Worm (Caenorhabditis elegans) whole organism, young adult: ENCODE data around the gene abi-1.

Source experiments
- B0019.2 ChIP-seq: fragments of 200-800 bp; sonication (Bioruptor generic); conservative IDR thresholded peaks from 2 replicates; pipeline ENCODE4 v1.3.6; 2022; ENCODE audit warnings: missing genetic modification reagents, missing genetic modification characterization, missing compliant biosample characterization
- B0035.1 ChIP-seq: sonication (generic microtip); optimal IDR thresholded peaks from 2 replicates; lab custom pipeline; 2016; ENCODE audit warnings: missing genetic modification characterization, mild to moderate bottlenecking, missing compliant biosample characterization, missing genotype, missing genetic modification reagents
- B0261.1 ChIP-seq: sonication (generic microtip); optimal IDR thresholded peaks from 2 replicates; lab custom pipeline; 2016; ENCODE audit warnings: mild to moderate bottlenecking, missing genetic modification characterization, moderate library complexity, missing compliant biosample characterization
- B0336.3 ChIP-seq: fragments of 200-800 bp; sonication (Bioruptor generic); IDR thresholded peaks from 2 replicates; pipeline ENCODE4 v1.3.6; 2022; ENCODE audit warnings: missing genetic modification characterization, missing compliant biosample characterization
- C06A6.2 ChIP-seq: fragments of 200-800 bp; sonication (Bioruptor generic); conservative IDR thresholded peaks from 2 replicates; pipeline ENCODE4 v1.3.6; 2022; ENCODE audit warnings: missing genetic modification characterization, missing compliant biosample characterization
- C17E4.6 ChIP-seq: fragments of 200-800 bp; sonication (Bioruptor generic); IDR thresholded peaks from 2 replicates; pipeline ENCODE4 v1.3.6; 2022; ENCODE audit warnings: missing genetic modification reagents, missing genetic modification characterization, missing compliant biosample characterization
- F23B12.7 ChIP-seq: sonication (generic microtip); optimal IDR thresholded peaks from 2 replicates; lab custom pipeline; 2017; ENCODE audit warnings: missing genetic modification characterization, mild to moderate bottlenecking, missing compliant biosample characterization, antibody characterized with exemption, moderate library complexity; ENCODE audit not compliant: insufficient read depth
- F37B4.10 ChIP-seq: fragments of 200-800 bp; sonication (Bioruptor generic); IDR thresholded peaks from 2 replicates; pipeline ENCODE4 v1.3.6; 2022; ENCODE audit warnings: missing genetic modification characterization, missing compliant biosample characterization
- F39B2.1 ChIP-seq: fragments of 200-800 bp; sonication (Bioruptor generic); IDR thresholded peaks from 2 replicates; pipeline ENCODE4 v1.3.6; 2022; ENCODE audit warnings: missing genetic modification reagents, missing genetic modification characterization, missing compliant biosample characterization
- K11D2.4 ChIP-seq: fragments of 200-800 bp; sonication (Bioruptor generic); IDR thresholded peaks from 2 replicates; pipeline ENCODE4 v1.3.6; 2022; ENCODE audit warnings: missing genetic modification reagents, missing genetic modification characterization, missing compliant biosample characterization
- Y67H2A.10 ChIP-seq: fragments of 200-800 bp; sonication (Bioruptor generic); conservative IDR thresholded peaks from 2 replicates; pipeline ENCODE4 v1.3.6; 2022; ENCODE audit warnings: missing genetic modification reagents, missing genetic modification characterization, missing compliant biosample characterization
- Y95B8A.8 ChIP-seq: fragments of 200-800 bp; sonication (Bioruptor generic); IDR thresholded peaks from 2 replicates; pipeline ENCODE4 v1.3.6; 2022; ENCODE audit warnings: missing genetic modification reagents, missing genetic modification characterization, missing compliant biosample characterization
- akir-1 ChIP-seq: fragments of 200-800 bp; sonication (Bioruptor generic); optimal IDR thresholded peaks from 2 replicates; lab custom pipeline; 2018; ENCODE audit warnings: mild to moderate bottlenecking, missing genetic modification characterization, moderate library complexity, missing compliant biosample characterization
- aptf-2 ChIP-seq: fragments of 200-800 bp; sonication (Bioruptor generic); conservative IDR thresholded peaks from 2 replicates; pipeline ENCODE4 v1.3.6; 2022; ENCODE audit warnings: missing genetic modification reagents, missing genetic modification characterization, missing compliant biosample characterization
- athp-1 ChIP-seq: sonication (generic microtip); optimal IDR thresholded peaks from 2 replicates; lab custom pipeline; 2017; ENCODE audit warnings: mild to moderate bottlenecking, missing genetic modification characterization, missing compliant biosample characterization
- attf-5 ChIP-seq: fragments of 200-800 bp; sonication (Bioruptor generic); optimal IDR thresholded peaks from 2 replicates; lab custom pipeline; 2018; ENCODE audit warnings: mild to moderate bottlenecking, missing genetic modification characterization, missing compliant biosample characterization
- ccch-3 ChIP-seq: fragments of 200-800 bp; sonication (Bioruptor generic); optimal IDR thresholded peaks from 2 replicates; lab custom pipeline; 2018; ENCODE audit warnings: mild to moderate bottlenecking, missing genetic modification characterization, missing compliant biosample characterization
- cebp-1 ChIP-seq, 2 experiments: fragments of 200-800 bp in 1 of 2; sonication (Bioruptor generic) in 1 of 2; sonication (generic microtip) in 1 of 2; IDR thresholded peaks in 1 of 2; optimal IDR thresholded peaks in 1 of 2; 2 replicates each; pipeline versions ENCODE4 v1.3.6 to Lab custom; 2017 to 2022; ENCODE audit warnings: missing compliant biosample characterization in 2 of 2, missing genetic modification characterization in 2 of 2, mild to moderate bottlenecking in 1 of 2, missing genetic modification reagents in 1 of 2, moderate library complexity in 1 of 2
- ceh-100 ChIP-seq: fragments of 200-800 bp; sonication (Bioruptor generic); IDR thresholded peaks from 2 replicates; pipeline ENCODE4 v1.3.6; 2022; ENCODE audit warnings: missing genetic modification reagents, missing genetic modification characterization, missing compliant biosample characterization
- ceh-27 ChIP-seq: fragments of 200-800 bp; sonication (Bioruptor generic); optimal IDR thresholded peaks from 2 replicates; lab custom pipeline; 2018; ENCODE audit warnings: mild to moderate bottlenecking, missing genetic modification characterization, moderate library complexity, missing compliant biosample characterization
- ceh-58 ChIP-seq: fragments of 200-800 bp; sonication (Bioruptor generic); IDR thresholded peaks from 2 replicates; pipeline ENCODE4 v1.3.6; 2022; ENCODE audit warnings: missing genetic modification characterization, missing compliant biosample characterization
- die-1 ChIP-seq: sonication (generic microtip); optimal IDR thresholded peaks from 2 replicates; lab custom pipeline; 2016; ENCODE audit warnings: missing genotype, mild to moderate bottlenecking, missing genetic modification characterization, missing compliant biosample characterization
- dpff-1 ChIP-seq: sonication (generic microtip); optimal IDR thresholded peaks from 2 replicates; lab custom pipeline; 2017; ENCODE audit warnings: mild to moderate bottlenecking, missing genetic modification characterization, missing compliant biosample characterization
- dpl-1 ChIP-seq: fragments of 150-350 bp; optimal IDR thresholded peaks from 2 replicates; lab custom pipeline; 2014; ENCODE audit warnings: missing biosample characterization, missing genetic modification reagents, missing genetic modification characterization
- egl-18 ChIP-seq: fragments of 200-800 bp; sonication (Bioruptor generic); IDR thresholded peaks from 2 replicates; pipeline ENCODE4 v1.3.6; 2022; ENCODE audit warnings: missing genetic modification reagents, missing genetic modification characterization, missing compliant biosample characterization
- fkh-3 ChIP-seq: sonication (generic microtip); optimal IDR thresholded peaks from 2 replicates; lab custom pipeline; 2016; ENCODE audit warnings: mild to moderate bottlenecking, missing genetic modification characterization, missing compliant biosample characterization
- hlh-12 ChIP-seq: sonication (generic microtip); optimal IDR thresholded peaks from 2 replicates; lab custom pipeline; 2016; ENCODE audit warnings: missing genetic modification characterization, missing compliant biosample characterization
- hmg-20 ChIP-seq: fragments of 200-800 bp; sonication (Bioruptor generic); IDR thresholded peaks from 2 replicates; pipeline ENCODE4 v1.3.6; 2022; ENCODE audit warnings: missing genetic modification reagents, missing genetic modification characterization, missing compliant biosample characterization
- lag-1 ChIP-seq: fragments of 200-800 bp; sonication (Bioruptor generic); IDR thresholded peaks from 2 replicates; pipeline ENCODE4 v1.3.6; 2022; ENCODE audit warnings: missing genetic modification reagents, missing genetic modification characterization, missing compliant biosample characterization
- let-526 ChIP-seq: fragments of 200-800 bp; sonication (Bioruptor generic); IDR thresholded peaks from 2 replicates; pipeline ENCODE4 v1.3.6; 2022; ENCODE audit warnings: missing genetic modification reagents, missing genetic modification characterization, missing compliant biosample characterization
- lin-54 ChIP-seq: fragments of 200-800 bp; sonication (Bioruptor generic); optimal IDR thresholded peaks from 2 replicates; lab custom pipeline; 2018; ENCODE audit warnings: mild to moderate bottlenecking, missing genetic modification characterization, missing compliant biosample characterization
- lir-1 ChIP-seq: fragments of 200-800 bp; sonication (Bioruptor generic); conservative IDR thresholded peaks from 2 replicates; pipeline ENCODE4 v1.3.6; 2022; ENCODE audit warnings: missing genetic modification reagents, missing genetic modification characterization, missing compliant biosample characterization
- lsl-1 ChIP-seq: fragments of 200-800 bp; sonication (Bioruptor generic); optimal IDR thresholded peaks from 2 replicates; lab custom pipeline; 2018; ENCODE audit warnings: mild to moderate bottlenecking, missing genetic modification characterization, moderate library complexity, missing compliant biosample characterization
- madf-8 ChIP-seq: fragments of 200-800 bp; sonication (Bioruptor generic); conservative IDR thresholded peaks from 2 replicates; pipeline ENCODE4 v1.3.6; 2022; ENCODE audit warnings: missing genetic modification reagents, missing genetic modification characterization, missing compliant biosample characterization
- mel-28 ChIP-seq: sonication (generic microtip); optimal IDR thresholded peaks from 2 replicates; lab custom pipeline; 2016; ENCODE audit warnings: borderline replicate concordance, mild to moderate bottlenecking, missing genetic modification characterization, missing compliant biosample characterization
- nfya-1 ChIP-seq: sonication (generic microtip); optimal IDR thresholded peaks from 2 replicates; lab custom pipeline; 2017; ENCODE audit warnings: antibody characterized with exemption, missing compliant biosample characterization, missing genetic modification characterization, borderline replicate concordance; ENCODE audit not compliant: insufficient read depth
- nhr-179 ChIP-seq: sonication (generic microtip); optimal IDR thresholded peaks from 2 replicates; lab custom pipeline; 2016; ENCODE audit warnings: mild to moderate bottlenecking, missing genetic modification characterization, missing compliant biosample characterization
- nhr-80 ChIP-seq: sonication (generic microtip); optimal IDR thresholded peaks from 2 replicates; lab custom pipeline; 2016; ENCODE audit warnings: missing genetic modification characterization, missing compliant biosample characterization
- rpc-1 ChIP-seq, 2 experiments: fragments of 150-350 bp in 1 of 2; sonication (generic microtip) in 1 of 2; optimal IDR thresholded peaks; 2 replicates each; lab custom pipeline; 2014 to 2018; ENCODE audit warnings: missing biosample characterization in 1 of 2, missing genetic modification characterization in 1 of 2, missing genetic modification reagents in 1 of 2, missing genotype in 1 of 2
- snpc-1.1 ChIP-seq: sonication (generic microtip); optimal IDR thresholded peaks from 2 replicates; lab custom pipeline; 2017; ENCODE audit warnings: missing genetic modification characterization, mild to moderate bottlenecking, missing compliant biosample characterization, antibody characterized with exemption, moderate library complexity, missing genotype, missing genetic modification reagents; ENCODE audit not compliant: insufficient read depth
- snpc-1.3 ChIP-seq: sonication (generic microtip); optimal IDR thresholded peaks from 2 replicates; lab custom pipeline; 2017; ENCODE audit warnings: missing genetic modification characterization, mild to moderate bottlenecking, missing compliant biosample characterization, antibody characterized with exemption, moderate library complexity, missing genotype, missing genetic modification reagents; ENCODE audit not compliant: insufficient read depth
- snpc-3.4 ChIP-seq: sonication (generic microtip); optimal IDR thresholded peaks from 2 replicates; lab custom pipeline; 2017; ENCODE audit warnings: missing genetic modification characterization, mild to moderate bottlenecking, missing compliant biosample characterization, antibody characterized with exemption, moderate library complexity, missing genotype, missing genetic modification reagents
- snpc-4 ChIP-seq, 5 experiments: fragments of 150-350 bp in 1 of 5; sonication (generic microtip) in 4 of 5; optimal IDR thresholded peaks; 2 replicates each; lab custom pipeline; 2014 to 2018; ENCODE audit warnings: missing genetic modification characterization in 5 of 5, missing biosample characterization in 3 of 5, antibody characterized with exemption in 2 of 5, mild to moderate bottlenecking in 2 of 5, missing compliant biosample characterization in 2 of 5, missing genotype in 2 of 5, moderate library complexity in 2 of 5, missing genetic modification reagents in 1 of 5
- sptf-2 ChIP-seq: fragments of 200-800 bp; sonication (Bioruptor generic); optimal IDR thresholded peaks from 2 replicates; lab custom pipeline; 2018; ENCODE audit warnings: mild to moderate bottlenecking, missing genetic modification characterization, missing compliant biosample characterization
- ztf-18 ChIP-seq: sonication (generic microtip); optimal IDR thresholded peaks from 2 replicates; lab custom pipeline; 2016; ENCODE audit warnings: missing genotype, mild to moderate bottlenecking, missing genetic modification characterization, missing compliant biosample characterization
- ztf-26 ChIP-seq: sonication (generic microtip); optimal IDR thresholded peaks from 2 replicates; lab custom pipeline; 2017; ENCODE audit warnings: missing genetic modification characterization, missing compliant biosample characterization
- ztf-3 ChIP-seq: fragments of 200-800 bp; sonication (Bioruptor generic); optimal IDR thresholded peaks from 2 replicates; lab custom pipeline; 2018; ENCODE audit warnings: mild to moderate bottlenecking, missing genetic modification characterization, missing compliant biosample characterization

The abi-1 gene

ce11 chrIII:5715467-5715866, 22.9 kb upstream of the abi-1 start (continued):
- no peak for TF ChIP-seq Y95B8A.8 (GFP tag; lab: Robert Waterston, UW)
- no peak for TF ChIP-seq hmg-20 (GFP tag; lab: Robert Waterston, UW)
- no peak for TF ChIP-seq mel-28 (tag; lab: Kevin White, UChicago)
- TF ChIP-seq C06A6.2 (GFP tag; lab: Robert Waterston, UW) = no peak
- TF ChIP-seq dpl-1 = no peak
- TF ChIP-seq let-526 (GFP tag; lab: Robert Waterston, UW) = no peak
- TF ChIP-seq die-1 (tag; lab: Kevin White, UChicago) = no peak
- no peak for TF ChIP-seq akir-1
- TF ChIP-seq nfya-1 (tag; lab: Kevin White, UChicago) = no peak
- no peak; the same call in 1 of the 2 replicates for TF ChIP-seq egl-18 (GFP tag; lab: Robert Waterston, UW)
- TF ChIP-seq ztf-26 (tag; lab: Kevin White, UChicago) = peak; percentile 81
- no peak for TF ChIP-seq madf-8 (GFP tag; lab: Robert Waterston, UW)
- no peak for TF ChIP-seq dpff-1 (tag; lab: Kevin White, UChicago)
- TF ChIP-seq athp-1 (tag; lab: Kevin White, UChicago) = no peak
- TF ChIP-seq B0035.1 (tag; lab: Kevin White, UChicago) = no peak
- no peak for TF ChIP-seq aptf-2 (GFP tag; lab: Robert Waterston, UW)
- TF ChIP-seq ceh-100 = no peak
- TF ChIP-seq attf-5 (GFP tag; lab: Kevin White, UChicago) = peak; percentile 51
- TF ChIP-seq snpc-3.4 (tag; lab: Kevin White, UChicago) = no peak
- peak; percentile 36; the same call in 1 of the 2 replicates for TF ChIP-seq B0336.3 (GFP tag; lab: Robert Waterston, UW)
- no peak for TF ChIP-seq hlh-12 (tag; lab: Kevin White, UChicago)
- no peak for TF ChIP-seq lir-1 (GFP tag; lab: Robert Waterston, UW)
- TF ChIP-seq lin-54 = peak; percentile 1
- TF ChIP-seq F39B2.1 (GFP tag; lab: Robert Waterston, UW) = no peak
- TF ChIP-seq lag-1 (GFP tag; lab: Robert Waterston, UW) = no peak
- TF ChIP-seq ceh-58 (GFP tag; lab: Robert Waterston, UW) = no peak
- TF ChIP-seq ceh-27 = peak; percentile 87
- no peak for TF ChIP-seq nhr-179 (tag; lab: Kevin White, UChicago)
- no peak for TF ChIP-seq snpc-1.1 (tag; lab: Kevin White, UChicago)
- TF ChIP-seq F37B4.10 = no peak
- TF ChIP-seq rpc-1 (optimal IDR thresholded peaks at IDR 0.05; lab: Kevin White, UChicago) = no peak
- TF ChIP-seq rpc-1 (tag; optimal IDR thresholded peaks at IDR 0.05; lab: Kevin White, UChicago) = no peak
- no peak for TF ChIP-seq lsl-1 (GFP tag; lab: Kevin White, UChicago)
- TF ChIP-seq fkh-3 (tag; lab: Kevin White, UChicago) = no peak
- TF ChIP-seq K11D2.4 (GFP tag; lab: Robert Waterston, UW) = no peak
- no peak for TF ChIP-seq B0019.2 (GFP tag; lab: Robert Waterston, UW)
- no peak for TF ChIP-seq sptf-2 (GFP tag; lab: Kevin White, UChicago)
- no peak for TF ChIP-seq Y67H2A.10 (GFP tag; lab: Robert Waterston, UW)
- TF ChIP-seq F23B12.7 (tag; lab: Kevin White, UChicago) = no peak
- TF ChIP-seq nhr-80 (tag; lab: Kevin White, UChicago) = peak; percentile 79
- TF ChIP-seq C17E4.6 (GFP tag; lab: Robert Waterston, UW) = no peak
- TF ChIP-seq ccch-3 (GFP tag; lab: Kevin White, UChicago) = no peak
- no peak for TF ChIP-seq cebp-1 (GFP tag; IDR thresholded peaks at IDR 0.05; lab: Robert Waterston, UW)
- TF ChIP-seq cebp-1 (tag; optimal IDR thresholded peaks at IDR 0.05; lab: Kevin White, UChicago) = peak; percentile 52
- TF ChIP-seq B0261.1 (tag; lab: Kevin White, UChicago) = no peak
- TF ChIP-seq snpc-1.3 = no peak
- peak; percentile 17 for TF ChIP-seq ztf-18 (tag; lab: Kevin White, UChicago)
- no peak for TF ChIP-seq ztf-3 (GFP tag; lab: Kevin White, UChicago)
- TF ChIP-seq snpc-4 (GFP tag; optimal IDR thresholded peaks at IDR 0.05; lab: Kevin White, UChicago) = no peak
- TF ChIP-seq snpc-4 (tag; optimal IDR thresholded peaks at IDR 0.05; lab: Kevin White, UChicago) = peak in 2 of 4 experiments; percentile 38
